Worm (Caenorhabditis elegans): ENCODE data around the gene tag-18.

Gene tag-18

DNA sequence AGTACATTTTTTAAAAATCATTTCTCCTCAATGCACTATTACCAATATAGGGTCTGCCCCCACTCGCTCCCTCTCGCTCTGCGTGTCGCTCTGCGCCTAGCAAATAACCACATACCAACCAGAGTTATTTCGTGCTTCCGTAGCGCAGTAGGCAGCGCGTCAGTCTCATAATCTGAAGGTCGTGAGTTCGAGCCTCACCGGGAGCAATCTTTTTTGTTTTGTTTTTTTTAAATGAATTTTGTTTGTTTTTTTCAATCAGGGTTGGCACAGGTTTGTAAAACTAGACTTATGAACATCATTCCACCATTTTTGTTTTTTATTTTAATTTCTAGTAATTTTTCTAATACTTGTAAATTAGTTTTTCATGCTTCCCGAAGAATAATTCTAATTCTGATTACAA is 36.2 kb downstream of the tag-18 start (continued):
- TF ChIP-seq gei-17 (GFP tag; optimal IDR thresholded peaks at IDR 0.05) (peak; percentile 63), ccch-3 (GFP tag; optimal IDR thresholded peaks at IDR 0.05) (no peak), ztf-18 (tag; optimal IDR thresholded peaks at IDR 0.05) (peak; percentile 74), F37B4.10 (GFP tag; IDR thresholded peaks at IDR 0.05) (0 out of 2 replicates have a peak, but pooled peaks have one; percentile 75), bed-1 (GFP tag; IDR thresholded peaks at IDR 0.05) (0 out of 2 replicates have a peak, but pooled peaks have one; percentile 78), C06A6.2 (GFP tag; conservative IDR thresholded peaks at IDR 0.05) (peak; percentile 68; the same call in 1 of the 2 replicates), B0261.1 (tag; optimal IDR thresholded peaks at IDR 0.05) (peak; percentile 98), Y79H2A.3 (GFP tag; conservative IDR thresholded peaks at IDR 0.05) (no peak), F57C9.4 (tag; optimal IDR thresholded peaks at IDR 0.05) (peak; percentile 10), madf-3 (GFP tag; IDR thresholded peaks at IDR 0.05) (0 out of 2 replicates have a peak, but pooled peaks have one; percentile 6), hlh-26 (GFP tag; conservative IDR thresholded peaks at IDR 0.05) (no peak), egl-44 (GFP tag; IDR thresholded peaks at IDR 0.05) (peak; percentile 70), him-1 (tag; optimal IDR thresholded peaks at IDR 0.05) (peak; percentile 98), D2030.7 (GFP tag; IDR thresholded peaks at IDR 0.05) (peak; percentile 64), ets-4 (GFP tag; optimal IDR thresholded peaks at IDR 0.05) (no peak), let-607 (tag; optimal IDR thresholded peaks at IDR 0.05) (peak; percentile 35 to 48), fkh-3 (tag; optimal IDR thresholded peaks at IDR 0.05) (no peak), ceh-100 (GFP tag; IDR thresholded peaks at IDR 0.05) (peak; percentile 51; the same call in 1 of the 2 replicates), ama-1 (optimal IDR thresholded peaks at IDR 0.05) (no peak), ama-1 (GFP tag; optimal IDR thresholded peaks at IDR 0.05) (peak; percentile 75 to 76), cebp-1 (GFP tag; IDR thresholded peaks at IDR 0.05) (peak; percentile 56; the same call in 1 of the 2 replicates), cebp-1 (tag; optimal IDR thresholded peaks at IDR 0.05) (peak; percentile 76), dpff-1 (tag; optimal IDR thresholded peaks at IDR 0.05) (no peak), rpc-1 (optimal IDR thresholded peaks at IDR 0.05) (peak; percentile 95), rpc-1 (tag; optimal IDR thresholded peaks at IDR 0.05) (peak; percentile 97), snpc-4 (GFP tag; optimal IDR thresholded peaks at IDR 0.05) (peak; percentile 67), snpc-4 (tag; optimal IDR thresholded peaks at IDR 0.05) (peak in 2 of 4 experiments; percentile 49 to 84), tbx-9 (tag; optimal IDR thresholded peaks at IDR 0.05; ENCODE audit: borderline replicate concordance) (no peak), mcd-1 (GFP tag; IDR thresholded peaks at IDR 0.05) (peak; percentile 73), F23B12.7 (tag; optimal IDR thresholded peaks at IDR 0.05; ENCODE audit: insufficient read depth) (peak; percentile 75), F49E8.2 (tag; optimal IDR thresholded peaks at IDR 0.05; ENCODE audit: insufficient read depth) (no peak), snpc-1.1 (tag; optimal IDR thresholded peaks at IDR 0.05; ENCODE audit: insufficient read depth) (peak; percentile 55), let-526 (GFP tag; IDR thresholded peaks at IDR 0.05) (0 out of 2 replicates have a peak, but pooled peaks have one; percentile 29), B0035.1 (tag; optimal IDR thresholded peaks at IDR 0.05) (peak; percentile 65), unc-62 (GFP tag; optimal IDR thresholded peaks at IDR 0.05) (no peak), rec-8 (tag; optimal IDR thresholded peaks at IDR 0.05) (peak; percentile 74 to 79), xnd-1 (tag; optimal IDR thresholded peaks at IDR 0.05) (no peak), aptf-3 (GFP tag; IDR thresholded peaks at IDR 0.05) (0 out of 2 replicates have a peak, but pooled peaks have one; percentile 77), F57A8.1 (GFP tag; optimal IDR thresholded peaks at IDR 0.05) (no peak), bed-2 (GFP tag; IDR thresholded peaks at IDR 0.05) (no peak), cebp-2 (GFP tag; IDR thresholded peaks at IDR 0.05) (0 out of 2 replicates have a peak, but pooled peaks have one; percentile 55), B0336.3 (GFP tag; IDR thresholded peaks at IDR 0.05) (peak; percentile 64), egl-18 (GFP tag; IDR thresholded peaks at IDR 0.05) (no peak), snpc-1.3 (tag; optimal IDR thresholded peaks at IDR 0.05; ENCODE audit: insufficient read depth) (peak; percentile 80), pha-4 (tag; optimal IDR thresholded peaks at IDR 0.05) (no peak), F22D6.2 (tag; optimal IDR thresholded peaks at IDR 0.05) (no peak), C17E4.6 (GFP tag; IDR thresholded peaks at IDR 0.05) (no peak), die-1 (tag; optimal IDR thresholded peaks at IDR 0.05) (peak; percentile 95)

Data from whole organism, young adult.